Worm (Caenorhabditis elegans) whole organism, L1 larva: ENCODE results near the gene cutl-23.

Source experiments
- ama-1 ChIP-seq: fragments of 150-350 bp; optimal IDR thresholded peaks from 2 replicates; lab custom pipeline; 2014
- lir-3 ChIP-seq: sonication (generic microtip); optimal IDR thresholded peaks from 2 replicates; lab custom pipeline; 2016; ENCODE audit warnings: mild to moderate bottlenecking, missing genetic modification characterization, moderate library complexity, missing compliant biosample characterization; ENCODE audit not compliant: poor library complexity
- nhr-12 ChIP-seq: sonication (generic microtip); optimal IDR thresholded peaks from 2 replicates; lab custom pipeline; 2017; ENCODE audit warnings: missing biosample characterization, missing genetic modification characterization
- sox-4 ChIP-seq: sonication (generic microtip); optimal IDR thresholded peaks from 2 replicates; lab custom pipeline; 2016; ENCODE audit warnings: missing genetic modification characterization, missing compliant biosample characterization
- sup-37 ChIP-seq: fragments of 200-800 bp; sonication (Bioruptor generic); optimal IDR thresholded peaks from 2 replicates; lab custom pipeline; 2018; ENCODE audit warnings: mild to moderate bottlenecking, missing genetic modification characterization, missing compliant biosample characterization

DNA sequence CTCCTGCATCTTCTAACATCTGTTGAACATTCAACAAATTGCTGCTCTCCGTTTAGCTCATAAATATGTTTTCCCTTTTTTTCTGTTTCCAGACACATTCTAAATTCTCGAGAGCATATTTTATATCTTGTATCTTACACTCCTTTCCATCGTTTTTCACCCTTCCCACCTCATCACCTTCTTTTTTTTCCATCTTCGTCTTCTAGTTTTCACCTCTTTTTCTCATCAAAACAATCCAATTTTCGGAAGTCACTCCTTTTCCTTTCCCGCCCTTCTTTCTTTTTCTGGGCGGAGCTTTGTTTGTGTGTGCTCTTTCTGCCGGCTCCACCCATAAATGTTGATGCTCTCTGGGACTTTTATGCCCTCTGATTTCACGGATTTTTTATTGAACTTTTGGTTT, 52.8 kb downstream of the cutl-23 start:
- no peak for TF ChIP-seq lir-3 (tag; lab: Kevin White, UChicago)
- no peak for TF ChIP-seq nhr-12 (tag; lab: Kevin White, UChicago)
- no peak for TF ChIP-seq ama-1 (lab: Kevin White, UChicago)
- no peak for TF ChIP-seq sox-4 (tag; lab: Kevin White, UChicago)
- no peak for TF ChIP-seq sup-37 (GFP tag; lab: Kevin White, UChicago)
